Worm (Caenorhabditis elegans) whole organism, L1 larva: ENCODE data around the gene bed-3.

Source experiments
- F16B12.6 ChIP-seq: fragments of 150-350 bp; optimal IDR thresholded peaks from 2 replicates; lab custom pipeline; 2014; ENCODE audit warnings: missing biosample characterization, missing genetic modification characterization
- dpl-1 ChIP-seq, 3 experiments: fragments of 150-350 bp in 2 of 3; sonication (generic microtip) in 1 of 3; optimal IDR thresholded peaks; 2 replicates each; lab custom pipeline; 2014 to 2017; ENCODE audit warnings: missing biosample characterization in 3 of 3, missing genetic modification characterization in 3 of 3, missing genetic modification reagents in 3 of 3
- elt-2 ChIP-seq: sonication (generic microtip); optimal IDR thresholded peaks from 2 replicates; lab custom pipeline; 2016; ENCODE audit warnings: missing genetic modification characterization, mild to moderate bottlenecking, inconsistent platforms, missing compliant biosample characterization, missing genetic modification reagents
- fos-1 ChIP-seq: fragments of 150-350 bp; optimal IDR thresholded peaks from 2 replicates; lab custom pipeline; 2014; ENCODE audit warnings: missing biosample characterization, missing genetic modification characterization
- lin-14 ChIP-seq: fragments of 200-800 bp; sonication (Bioruptor generic); optimal IDR thresholded peaks from 2 replicates; lab custom pipeline; 2018; ENCODE audit warnings: mild to moderate bottlenecking, missing genetic modification characterization, moderate library complexity, missing compliant biosample characterization
- nhr-12 ChIP-seq: sonication (generic microtip); optimal IDR thresholded peaks from 2 replicates; lab custom pipeline; 2017; ENCODE audit warnings: missing biosample characterization, missing genetic modification characterization
- nhr-237 ChIP-seq: fragments of 150-350 bp; optimal IDR thresholded peaks from 2 replicates; lab custom pipeline; 2014; ENCODE audit warnings: missing biosample characterization, missing genetic modification characterization
- unc-98 ChIP-seq: fragments of 200-800 bp; sonication (Bioruptor generic); IDR thresholded peaks from 2 replicates; pipeline ENCODE4 v1.3.6; 2022; ENCODE audit warnings: missing genetic modification characterization, missing compliant biosample characterization

- TF ChIP-seq F16B12.6 (no peak), nhr-12 (tag; lab: Kevin White, UChicago) (no peak), fos-1 (tag; lab: Kevin White, UChicago) (no peak), unc-98 (no peak), elt-2 (tag; lab: Kevin White, UChicago) (no peak), nhr-237 (no peak), lin-14 (GFP tag; lab: Kevin White, UChicago) (no peak), dpl-1 (GFP tag; optimal IDR thresholded peaks at IDR 0.05; lab: Kevin White, UChicago) (no peak)
These were observed 24.4 kb upstream of the bed-3 start, which contains the start of gene F32B6.4 for ce11 chrIV:9891938-9892337.
